Worm (Caenorhabditis elegans): ENCODE results near the gene kmo-2.

ce11 chrV:12053598-12053997 is 14.7 kb downstream of the kmo-2 start, which contains the start of gene F10C2.7:
- TF ChIP-seq nhr-102 (tag; optimal IDR thresholded peaks at IDR 0.05) (no peak), hlh-11 (tag; optimal IDR thresholded peaks at IDR 0.05) (no peak), hlh-30 (tag; optimal IDR thresholded peaks at IDR 0.05; ENCODE audit: insufficient read depth) (no peak), fkh-10 (GFP tag; optimal IDR thresholded peaks at IDR 0.05) (no peak), lin-13 (GFP tag; optimal IDR thresholded peaks at IDR 0.05) (no peak), ZK546.5 (tag; optimal IDR thresholded peaks at IDR 0.05) (no peak), fos-1 (tag; optimal IDR thresholded peaks at IDR 0.05) (no peak)
